Worm (Caenorhabditis elegans): Measurements from ENCODE around the gene srdh-1.

The srdh-1 gene

ce11 chrII:8269855-8270647 lies 5.6 kb downstream of the srdh-1 start, which contains the start of gene tdc-1:
Gene tdc-1 (plus strand): TSS chrII:8270597.
- TF ChIP-seq unc-55 (GFP tag; optimal IDR thresholded peaks at IDR 0.05) (no peak), hlh-15 (tag; optimal IDR thresholded peaks at IDR 0.05) (no peak), elt-2 (tag; optimal IDR thresholded peaks at IDR 0.05) (peak; percentile 3)

ce11 chrII:8273060-8273459 lies 8.6 kb downstream of the srdh-1 start:
- TF ChIP-seq hlh-30 (tag; optimal IDR thresholded peaks at IDR 0.05; ENCODE audit: insufficient read depth) (no peak), ceh-24 (tag; optimal IDR thresholded peaks at IDR 0.05) (no peak), ets-4 (tag; optimal IDR thresholded peaks at IDR 0.05) (no peak), pax-1 (tag; optimal IDR thresholded peaks at IDR 0.05) (no peak), madf-2 (tag; optimal IDR thresholded peaks at IDR 0.05) (no peak), fkh-10 (GFP tag; optimal IDR thresholded peaks at IDR 0.05) (no peak), pag-3 (tag; optimal IDR thresholded peaks at IDR 0.05; ENCODE audit: borderline replicate concordance) (no peak), elt-4 (tag; optimal IDR thresholded peaks at IDR 0.05) (no peak), ceh-30 (tag; optimal IDR thresholded peaks at IDR 0.05) (no peak), zip-5 (tag; optimal IDR thresholded peaks at IDR 0.05) (no peak), hlh-8 (tag; optimal IDR thresholded peaks at IDR 0.05) (no peak), unc-86 (tag; optimal IDR thresholded peaks at IDR 0.05) (no peak), K09A11.1 (tag; optimal IDR thresholded peaks at IDR 0.05; ENCODE audit: insufficient read depth) (no peak), tbx-7 (tag; optimal IDR thresholded peaks at IDR 0.05) (no peak)

- TF ChIP-seq ceh-30 (tag; optimal IDR thresholded peaks at IDR 0.05) (no peak), ahr-1 (tag; optimal IDR thresholded peaks at IDR 0.05) (no peak), elt-2 (tag; optimal IDR thresholded peaks at IDR 0.05) (peak; percentile 6), odd-2 (tag; optimal IDR thresholded peaks at IDR 0.05) (no peak), nfya-1 (tag; optimal IDR thresholded peaks at IDR 0.05) (peak; percentile 6), hlh-30 (tag; optimal IDR thresholded peaks at IDR 0.05; ENCODE audit: insufficient read depth) (peak; percentile 17)
Measured at ce11 chrII:8276057-8276456, 11.6 kb downstream of the srdh-1 start, which contains the start of the genes gei-14 and slc-25A32. Gene gei-14 (minus strand): TSS chrII:8276231. Gene slc-25A32 (plus strand): TSS chrII:8276298.

ce11 chrII:8278415-8278814 lies 14.0 kb downstream of the srdh-1 start, which contains the start of the genes mrpl-10 and clec-142:
Gene mrpl-10 (minus strand): TSS chrII:8278515.
Gene clec-142 (plus strand): TSS chrII:8278678.
- TF ChIP-seq rnt-1 (tag; optimal IDR thresholded peaks at IDR 0.05), result no peak
- no peak for TF ChIP-seq elt-2 (tag; optimal IDR thresholded peaks at IDR 0.05)
- no peak for TF ChIP-seq hlh-13 (GFP tag; optimal IDR thresholded peaks at IDR 0.05)
- TF ChIP-seq dve-1 (tag; optimal IDR thresholded peaks at IDR 0.05), result no peak
- TF ChIP-seq lim-6 (tag; optimal IDR thresholded peaks at IDR 0.05), result no peak
- no peak for TF ChIP-seq ztf-16 (tag; optimal IDR thresholded peaks at IDR 0.05)
- TF ChIP-seq nhr-232 (tag; optimal IDR thresholded peaks at IDR 0.05), result no peak

- TF ChIP-seq ceh-31 (tag; optimal IDR thresholded peaks at IDR 0.05) (no peak), unc-42 (tag; optimal IDR thresholded peaks at IDR 0.05) (no peak), ceh-18 (tag; optimal IDR thresholded peaks at IDR 0.05) (no peak), hlh-15 (tag; optimal IDR thresholded peaks at IDR 0.05) (no peak), ceh-48 (tag; optimal IDR thresholded peaks at IDR 0.05) (no peak), F13H6.1 (tag; optimal IDR thresholded peaks at IDR 0.05) (no peak), hlh-6 (tag; optimal IDR thresholded peaks at IDR 0.05) (no peak), tbx-7 (tag; optimal IDR thresholded peaks at IDR 0.05) (no peak), gmeb-2 (tag; optimal IDR thresholded peaks at IDR 0.05) (no peak), ceh-6 (GFP tag; optimal IDR thresholded peaks at IDR 0.05) (no peak), unc-55 (GFP tag; optimal IDR thresholded peaks at IDR 0.05) (no peak), sox-4 (tag; optimal IDR thresholded peaks at IDR 0.05) (no peak), ahr-1 (tag; optimal IDR thresholded peaks at IDR 0.05) (no peak), ztf-16 (tag; optimal IDR thresholded peaks at IDR 0.05) (no peak), lim-6 (tag; optimal IDR thresholded peaks at IDR 0.05) (no peak), unc-3 (GFP tag; conservative IDR thresholded peaks at IDR 0.05) (no peak), unc-3 (tag; optimal IDR thresholded peaks at IDR 0.05) (no peak), odd-2 (tag; optimal IDR thresholded peaks at IDR 0.05) (no peak), elt-2 (tag; optimal IDR thresholded peaks at IDR 0.05) (no peak), zip-5 (tag; optimal IDR thresholded peaks at IDR 0.05) (no peak), ceh-45 (GFP tag; IDR thresholded peaks at IDR 0.05) (no peak)
Measured at ce11 chrII:8283158-8283717, 18.8 kb downstream of the srdh-1 start, which contains the start of the genes nst-1 and cct-4. Gene nst-1 (minus strand): TSS chrII:8283208. Gene cct-4 (plus strand): TSS chrII:8283667.

Data from whole organism, late embryonic.